Worm (Caenorhabditis elegans) whole organism, early embryonic: ENCODE results near the gene ceh-34.

ENCODE experiments used
- ama-1 ChIP-seq: fragments of 150-350 bp; optimal IDR thresholded peaks from 2 replicates; lab custom pipeline; 2014
- ceh-13 ChIP-seq: fragments of 200-800 bp; sonication (Bioruptor generic); optimal IDR thresholded peaks from 2 replicates; lab custom pipeline; 2018; ENCODE audit warnings: mild to moderate bottlenecking, missing genetic modification characterization, missing compliant biosample characterization
- hmbx-1 ChIP-seq: sonication (generic microtip); optimal IDR thresholded peaks from 2 replicates; lab custom pipeline; 2016; ENCODE audit warnings: mild to moderate bottlenecking, missing genetic modification characterization, missing compliant biosample characterization
- pes-1 ChIP-seq: fragments of 200-800 bp; sonication (Bioruptor generic); IDR thresholded peaks from 2 replicates; pipeline ENCODE4 v1.3.6; 2022; ENCODE audit warnings: missing genetic modification reagents, missing genetic modification characterization, missing compliant biosample characterization
- scrt-1 ChIP-seq: fragments of 200-800 bp; sonication (Bioruptor generic); IDR thresholded peaks from 2 replicates; pipeline ENCODE4 v1.3.6; 2022; ENCODE audit warnings: missing genetic modification characterization, missing compliant biosample characterization
- sea-1 ChIP-seq: fragments of 200-800 bp; sonication (Bioruptor generic); conservative IDR thresholded peaks from 2 replicates; pipeline ENCODE4 v1.3.6; 2022; ENCODE audit warnings: missing genetic modification characterization, missing compliant biosample characterization
- tbx-37 ChIP-seq: fragments of 200-800 bp; sonication (Bioruptor generic); conservative IDR thresholded peaks from 2 replicates; pipeline ENCODE4 v1.3.6; 2022; ENCODE audit warnings: missing genetic modification reagents, missing genetic modification characterization, missing compliant biosample characterization

DNA sequence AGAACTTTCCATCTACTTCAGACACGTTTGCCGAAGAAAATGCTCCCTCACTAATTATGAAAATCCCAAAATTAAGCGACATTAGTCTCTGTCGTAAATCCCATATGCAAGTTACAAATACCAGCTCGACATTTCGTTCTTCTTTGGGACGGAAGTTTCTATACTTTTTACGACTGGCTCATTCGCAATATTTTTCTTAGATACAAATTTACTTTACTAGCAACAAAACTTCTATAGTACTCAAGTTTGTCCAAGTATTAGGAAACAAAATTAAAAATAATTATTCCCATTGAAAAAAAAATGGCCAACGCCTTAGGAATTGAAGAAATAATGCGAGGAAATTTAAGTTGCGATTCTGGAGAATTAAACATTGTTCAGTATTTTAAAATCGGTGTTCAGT lies 11.6 kb upstream of the ceh-34 start, which contains the start of gene srg-26:
- TF ChIP-seq hmbx-1 (tag; lab: Kevin White, UChicago) (no peak), scrt-1 (GFP tag; lab: Robert Waterston, UW) (no peak), tbx-37 (GFP tag; lab: Robert Waterston, UW) (no peak), ceh-13 (GFP tag; lab: Kevin White, UChicago) (no peak), ama-1 (no peak), sea-1 (GFP tag; lab: Robert Waterston, UW) (no peak), pes-1 (GFP tag; lab: Robert Waterston, UW) (no peak)
